Worm (Caenorhabditis elegans) whole organism, early embryonic: ENCODE measurements around the gene F16H6.8.
"Not testable (repeated sequence)": the region's sequence is repeated elsewhere in the genome, so short reads cannot be mapped to it uniquely, and the experiment has no call there.

ENCODE experiments used
- B0310.2 ChIP-seq: sonication (generic microtip); optimal IDR thresholded peaks from 2 replicates; lab custom pipeline; 2016; ENCODE audit warnings: mild to moderate bottlenecking, missing genetic modification characterization, missing compliant biosample characterization
- F13C5.2 ChIP-seq: sonication (generic microtip); optimal IDR thresholded peaks from 2 replicates; lab custom pipeline; 2017; ENCODE audit warnings: mild to moderate bottlenecking, missing genetic modification characterization, inconsistent platforms, missing compliant biosample characterization
- aly-1 ChIP-seq: sonication (generic microtip); optimal IDR thresholded peaks from 2 replicates; lab custom pipeline; 2016; ENCODE audit warnings: missing genetic modification characterization, missing compliant biosample characterization
- ama-1 ChIP-seq: fragments of 150-350 bp; optimal IDR thresholded peaks from 2 replicates; lab custom pipeline; 2014
- ceh-13 ChIP-seq: fragments of 200-800 bp; sonication (Bioruptor generic); optimal IDR thresholded peaks from 2 replicates; lab custom pipeline; 2018; ENCODE audit warnings: mild to moderate bottlenecking, missing genetic modification characterization, missing compliant biosample characterization
- ceh-36 ChIP-seq: sonication (generic microtip); optimal IDR thresholded peaks from 2 replicates; lab custom pipeline; 2016; ENCODE audit warnings: missing genetic modification characterization, inconsistent platforms, missing compliant biosample characterization
- ets-7 ChIP-seq: sonication (generic microtip); optimal IDR thresholded peaks from 2 replicates; lab custom pipeline; 2016; ENCODE audit warnings: missing genotype, missing genetic modification characterization, missing compliant biosample characterization
- flt-1 ChIP-seq: fragments of 200-800 bp; sonication (Bioruptor generic); IDR thresholded peaks from 2 replicates; pipeline ENCODE4 v1.3.6; 2022; ENCODE audit warnings: missing genetic modification characterization, missing compliant biosample characterization
- hmbx-1 ChIP-seq: sonication (generic microtip); optimal IDR thresholded peaks from 2 replicates; lab custom pipeline; 2016; ENCODE audit warnings: mild to moderate bottlenecking, missing genetic modification characterization, missing compliant biosample characterization
- hmg-4 ChIP-seq: fragments of 200-800 bp; sonication (Bioruptor generic); optimal IDR thresholded peaks from 2 replicates; lab custom pipeline; 2018; ENCODE audit warnings: mild to moderate bottlenecking, missing genetic modification characterization, missing compliant biosample characterization
- hnd-1 ChIP-seq: sonication (generic microtip); optimal IDR thresholded peaks from 2 replicates; lab custom pipeline; 2016; ENCODE audit warnings: missing genetic modification characterization, missing compliant biosample characterization
- pes-1 ChIP-seq: fragments of 200-800 bp; sonication (Bioruptor generic); IDR thresholded peaks from 2 replicates; pipeline ENCODE4 v1.3.6; 2022; ENCODE audit warnings: missing genetic modification reagents, missing genetic modification characterization, missing compliant biosample characterization
- scrt-1 ChIP-seq: fragments of 200-800 bp; sonication (Bioruptor generic); IDR thresholded peaks from 2 replicates; pipeline ENCODE4 v1.3.6; 2022; ENCODE audit warnings: missing genetic modification characterization, missing compliant biosample characterization
- sea-1 ChIP-seq: fragments of 200-800 bp; sonication (Bioruptor generic); conservative IDR thresholded peaks from 2 replicates; pipeline ENCODE4 v1.3.6; 2022; ENCODE audit warnings: missing genetic modification characterization, missing compliant biosample characterization
- tbx-11 ChIP-seq: fragments of 200-800 bp; sonication (Bioruptor generic); IDR thresholded peaks from 2 replicates; pipeline ENCODE4 v1.3.6; 2022; ENCODE audit warnings: missing genetic modification characterization, missing compliant biosample characterization
- tbx-37 ChIP-seq: fragments of 200-800 bp; sonication (Bioruptor generic); conservative IDR thresholded peaks from 2 replicates; pipeline ENCODE4 v1.3.6; 2022; ENCODE audit warnings: missing genetic modification reagents, missing genetic modification characterization, missing compliant biosample characterization
- tra-4 ChIP-seq: sonication (generic microtip); optimal IDR thresholded peaks from 2 replicates; lab custom pipeline; 2017; ENCODE audit warnings: missing genetic modification characterization, missing compliant biosample characterization

F16H6.8 gene

DNA sequence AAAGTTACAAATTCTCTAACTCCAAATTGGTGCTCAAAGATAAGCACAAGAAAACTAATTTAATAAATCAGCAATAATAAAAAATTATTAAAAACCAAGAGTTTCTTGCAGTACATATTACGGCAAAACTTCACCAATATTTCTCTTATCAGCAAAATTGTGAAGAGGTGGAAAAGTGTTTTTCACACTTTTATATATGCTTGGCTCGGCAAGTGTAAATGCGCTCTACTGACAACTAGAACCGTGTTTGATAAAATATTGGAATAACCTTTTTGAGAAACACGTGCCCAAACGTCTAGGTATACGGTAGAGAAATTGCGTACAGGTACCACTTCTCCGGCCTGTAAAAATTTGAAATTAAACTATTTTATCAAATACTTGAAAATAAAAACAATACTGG is 25.3 kb upstream of the F16H6.8 start, which contains the start of gene R10E8.8:
TSS of gene R10E8.8 (minus strand) at position 343 of the 400 bp plus-strand sequence.
- TF ChIP-seq ceh-13 (GFP tag; lab: Kevin White, UChicago) (no peak), tra-4 (no peak), scrt-1 (GFP tag; lab: Robert Waterston, UW) (no peak), sea-1 (GFP tag; lab: Robert Waterston, UW) (no peak), ets-7 (tag; lab: Kevin White, UChicago) (no peak), ceh-36 (no peak), B0310.2 (tag; lab: Kevin White, UChicago) (no peak), flt-1 (no peak), hmbx-1 (no peak), F13C5.2 (tag; lab: Kevin White, UChicago) (no peak), tbx-37 (GFP tag; lab: Robert Waterston, UW) (no peak), pes-1 (GFP tag; lab: Robert Waterston, UW) (no peak), hnd-1 (tag; lab: Kevin White, UChicago) (no peak), hmg-4 (GFP tag; lab: Kevin White, UChicago) (no peak), tbx-11 (no peak), ama-1 (no peak), aly-1 (tag; lab: Kevin White, UChicago) (no peak)

DNA sequence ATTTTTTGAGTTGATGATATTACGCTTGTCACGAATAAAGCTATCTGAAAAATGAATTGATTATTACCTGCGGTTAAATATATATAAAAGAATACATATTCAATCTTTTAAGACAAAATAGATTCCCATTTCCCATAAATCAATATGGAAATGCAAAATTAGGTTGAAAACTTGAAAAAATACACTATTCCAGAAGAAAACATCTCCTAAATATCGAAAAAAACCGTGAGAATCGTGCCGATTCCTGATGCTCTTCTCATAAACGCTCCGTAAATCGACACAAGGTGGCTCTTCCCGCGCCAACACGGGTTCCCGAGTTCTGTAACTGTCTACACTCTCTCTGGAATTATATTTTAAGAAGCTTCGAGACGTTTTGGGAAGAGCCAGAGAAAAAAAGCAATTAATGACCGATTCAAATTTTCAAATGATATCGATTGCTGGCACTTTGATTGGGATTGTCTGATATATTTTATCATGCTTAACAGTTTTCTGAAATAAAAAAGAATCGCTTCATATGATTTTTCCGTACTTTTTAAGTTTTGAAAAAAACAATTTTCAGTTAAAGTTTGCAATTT is 20.7 kb upstream of the F16H6.8 start, which contains the start of gene R10E8.3:
TSS of gene R10E8.3 (minus strand) at position 51 of the 575 bp plus-strand sequence.
- no peak for TF ChIP-seq ama-1
- no peak for TF ChIP-seq F13C5.2 (tag; lab: Kevin White, UChicago)
- TF ChIP-seq ceh-36: no peak
- no peak for TF ChIP-seq sea-1 (GFP tag; lab: Robert Waterston, UW)
- no peak for TF ChIP-seq pes-1 (GFP tag; lab: Robert Waterston, UW)
- no peak for TF ChIP-seq hmg-4 (GFP tag; lab: Kevin White, UChicago)
- no peak for TF ChIP-seq tbx-11
- TF ChIP-seq hnd-1 (tag; lab: Kevin White, UChicago): no peak
- TF ChIP-seq B0310.2 (tag; lab: Kevin White, UChicago): no peak
- TF ChIP-seq tra-4: no peak

DNA sequence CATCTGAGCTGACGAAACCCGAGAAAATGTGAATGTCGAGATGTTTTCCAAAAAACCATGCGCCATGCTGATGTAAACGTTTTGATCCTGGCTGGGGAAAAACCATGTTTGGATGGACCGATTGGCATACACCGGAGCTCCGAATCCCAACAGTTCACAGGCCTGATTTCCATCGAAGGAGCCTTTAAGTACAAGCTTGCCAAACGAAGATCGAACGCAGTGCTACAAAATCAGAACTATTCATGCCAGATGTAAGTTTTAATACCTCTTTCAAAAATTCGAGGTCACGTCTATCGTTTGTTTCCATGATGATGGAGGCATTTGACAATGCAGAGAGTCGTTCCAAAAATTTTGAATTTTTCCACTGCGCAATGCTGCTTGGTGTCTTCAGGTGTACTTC is 19.7 kb upstream of the F16H6.8 start:
- TF ChIP-seq ets-7 (tag; lab: Kevin White, UChicago) (no peak), ceh-36 (no peak), tbx-37 (GFP tag; lab: Robert Waterston, UW) (no peak), flt-1 (no peak), F13C5.2 (tag; lab: Kevin White, UChicago) (no peak), hmg-4 (GFP tag; lab: Kevin White, UChicago) (no peak)

DNA sequence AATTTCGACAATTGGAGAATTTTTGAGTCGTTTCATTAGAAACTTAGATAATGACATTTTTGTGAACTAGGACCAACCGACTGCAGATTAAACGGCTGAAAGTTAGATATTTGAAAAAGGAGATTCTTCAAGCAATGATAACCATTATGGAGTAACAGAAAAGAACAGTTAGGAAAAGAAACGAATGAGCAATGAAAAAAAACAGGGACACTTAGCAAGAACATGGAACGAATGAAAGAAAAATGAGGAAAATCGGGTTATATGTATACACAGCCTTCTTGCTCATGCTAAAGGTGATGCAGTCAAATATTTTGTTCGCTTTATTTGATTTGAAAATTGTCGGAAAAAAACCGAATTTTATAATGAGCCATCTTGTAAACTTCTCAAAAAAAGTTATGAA is 8.3 kb upstream of the F16H6.8 start, which contains the start of gene F16H6.10:
TSS of gene F16H6.10 (minus strand) at position 101 of the 400 bp plus-strand sequence.
- TF ChIP-seq hnd-1 (tag; lab: Kevin White, UChicago) (no peak), scrt-1 (GFP tag; lab: Robert Waterston, UW) (no peak), B0310.2 (tag; lab: Kevin White, UChicago) (no peak), ceh-36 (no peak), ets-7 (tag; lab: Kevin White, UChicago) (no peak), hmbx-1 (no peak), hmg-4 (GFP tag; lab: Kevin White, UChicago) (no peak), ama-1 (no peak), tra-4 (no peak), pes-1 (GFP tag; lab: Robert Waterston, UW) (no peak), tbx-37 (GFP tag; lab: Robert Waterston, UW) (no peak), sea-1 (GFP tag; lab: Robert Waterston, UW) (no peak)

DNA sequence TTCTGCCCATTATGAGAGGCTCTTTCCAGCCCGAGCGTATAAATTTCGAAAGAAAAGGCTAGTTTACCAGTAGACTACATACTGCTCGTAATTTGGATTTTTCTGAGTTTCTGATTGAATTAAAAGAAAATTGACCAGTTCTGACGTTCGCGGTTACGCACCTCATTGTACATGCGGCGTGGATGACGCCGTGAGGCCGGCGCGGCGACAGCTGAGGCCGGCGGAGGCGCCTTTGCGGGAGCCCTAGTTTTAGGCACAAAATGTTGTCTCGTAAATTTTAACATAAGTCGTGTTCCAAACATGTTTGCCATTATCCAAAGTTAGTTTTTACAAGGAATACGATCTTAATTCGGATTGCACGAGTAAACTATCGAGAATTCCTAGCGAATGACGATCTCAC is 709 bp upstream of the F16H6.8 start, which contains the start of gene F16H6.9:
TSS of gene F16H6.9 (plus strand) at position 301 of the 400 bp plus-strand sequence.
- TF ChIP-seq pes-1 (GFP tag; lab: Robert Waterston, UW); ets-7 (tag; lab: Kevin White, UChicago); ceh-13 (GFP tag; lab: Kevin White, UChicago): not testable (repeated sequence)

DNA sequence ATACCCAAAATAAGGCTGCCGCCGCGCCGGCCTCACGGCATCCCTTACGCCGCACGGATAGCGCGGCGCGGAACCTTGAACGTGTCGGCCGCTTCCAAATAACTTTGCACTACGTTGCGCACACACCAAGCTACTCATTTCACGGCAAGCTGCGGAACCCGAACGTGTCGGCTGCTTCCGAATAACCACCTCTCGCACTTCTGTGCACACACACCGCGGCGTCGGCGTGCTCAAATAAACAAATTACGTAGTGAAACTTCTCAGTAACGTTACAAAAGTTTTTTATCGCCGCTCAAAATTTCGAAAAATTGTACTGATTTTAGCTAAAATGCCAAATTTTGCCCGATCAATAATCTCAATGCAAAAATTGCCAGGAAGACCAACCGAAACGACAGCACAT is 3.2 kb downstream of the F16H6.8 start:
- no peak for TF ChIP-seq hmbx-1
- TF ChIP-seq aly-1 (tag; lab: Kevin White, UChicago): no peak
- no peak for TF ChIP-seq scrt-1 (GFP tag; lab: Robert Waterston, UW)
- no peak for TF ChIP-seq ceh-36
- no peak for TF ChIP-seq tbx-37 (GFP tag; lab: Robert Waterston, UW)
- no peak for TF ChIP-seq tbx-11
- no peak for TF ChIP-seq sea-1 (GFP tag; lab: Robert Waterston, UW)
- no peak for TF ChIP-seq F13C5.2 (tag; lab: Kevin White, UChicago)
- no peak for TF ChIP-seq ama-1
- no peak for TF ChIP-seq pes-1 (GFP tag; lab: Robert Waterston, UW)
- TF ChIP-seq hmg-4 (GFP tag; lab: Kevin White, UChicago): no peak
- TF ChIP-seq ceh-13 (GFP tag; lab: Kevin White, UChicago): no peak

DNA sequence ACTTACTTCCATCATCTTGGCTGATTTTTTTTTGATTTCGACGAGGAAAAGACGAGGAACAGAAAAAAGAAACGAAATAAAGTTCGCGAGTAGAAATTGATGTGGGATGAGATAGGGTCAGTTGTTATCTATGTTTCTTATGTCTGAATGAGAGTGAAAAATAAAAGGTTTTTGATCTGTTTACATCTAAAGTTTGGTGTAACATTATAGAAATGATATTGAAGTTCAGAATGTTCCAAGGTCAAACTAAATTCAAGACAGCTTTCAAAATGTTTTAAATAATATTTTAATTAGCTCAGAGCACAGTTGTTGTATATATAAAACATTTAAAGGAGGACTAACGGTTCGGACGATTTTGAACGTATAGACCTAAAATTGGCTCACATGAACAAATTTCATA is 7.0 kb downstream of the F16H6.8 start, which contains the start of gene F16H6.7:
TSS of gene F16H6.7 (minus strand) at position 101 of the 400 bp plus-strand sequence.
- no peak for TF ChIP-seq sea-1 (GFP tag; lab: Robert Waterston, UW)
- TF ChIP-seq ceh-36: no peak
- no peak for TF ChIP-seq ets-7 (tag; lab: Kevin White, UChicago)
- no peak for TF ChIP-seq flt-1
- TF ChIP-seq tra-4: no peak
- TF ChIP-seq ceh-13 (GFP tag; lab: Kevin White, UChicago): no peak
- no peak for TF ChIP-seq hmg-4 (GFP tag; lab: Kevin White, UChicago)
- TF ChIP-seq tbx-37 (GFP tag; lab: Robert Waterston, UW): no peak
- no peak for TF ChIP-seq aly-1 (tag; lab: Kevin White, UChicago)
- TF ChIP-seq scrt-1 (GFP tag; lab: Robert Waterston, UW): no peak
- no peak for TF ChIP-seq F13C5.2 (tag; lab: Kevin White, UChicago)
- TF ChIP-seq B0310.2 (tag; lab: Kevin White, UChicago): no peak
